Worm (Caenorhabditis elegans): Measurements from ENCODE around the gene immp-2.

ce11 chrIV:999675-1000074 is 6.0 kb downstream of the immp-2 start:
- TF ChIP-seq skn-1 (tag; optimal IDR thresholded peaks at IDR 0.05) (no peak), pqm-1 (tag; optimal IDR thresholded peaks at IDR 0.05) (no peak), nhr-11 (tag; optimal IDR thresholded peaks at IDR 0.05) (no peak), tbx-2 (tag; optimal IDR thresholded peaks at IDR 0.05) (no peak)

All from whole organism, L1 larva.